Worm (Caenorhabditis elegans) whole organism, mixed stage, embryonic: ENCODE results near the gene F54F7.2.

Source experiments
- blmp-1 ChIP-seq: fragments of 150-350 bp; optimal IDR thresholded peaks from 2 replicates; lab custom pipeline; 2014; ENCODE audit warnings: missing biosample characterization, missing genetic modification characterization
- ces-1 ChIP-seq: fragments of 150-350 bp; optimal IDR thresholded peaks from 2 replicates; lab custom pipeline; 2014; ENCODE audit warnings: missing biosample characterization, missing genetic modification reagents, missing genetic modification characterization
- elt-3 ChIP-seq: fragments of 150-350 bp; optimal IDR thresholded peaks from 2 replicates; lab custom pipeline; 2014; ENCODE audit warnings: missing biosample characterization, missing genetic modification characterization
- ham-2 ChIP-seq: fragments of 200-800 bp; sonication (Bioruptor generic); optimal IDR thresholded peaks from 2 replicates; lab custom pipeline; 2018; ENCODE audit warnings: mild to moderate bottlenecking, missing genetic modification characterization, missing compliant biosample characterization
- lin-13 ChIP-seq: fragments of 150-350 bp; optimal IDR thresholded peaks from 2 replicates; lab custom pipeline; 2014; ENCODE audit warnings: missing biosample characterization, missing genetic modification characterization
- lsy-2 ChIP-seq: fragments of 150-350 bp; optimal IDR thresholded peaks from 2 replicates; lab custom pipeline; 2014; ENCODE audit warnings: missing biosample characterization, missing genetic modification characterization
- nhr-237 ChIP-seq: fragments of 150-350 bp; optimal IDR thresholded peaks from 2 replicates; lab custom pipeline; 2014; ENCODE audit warnings: missing biosample characterization, missing genetic modification characterization
- nhr-76 ChIP-seq: sonication (generic microtip); optimal IDR thresholded peaks from 2 replicates; lab custom pipeline; 2017; ENCODE audit warnings: missing biosample characterization, missing genetic modification characterization
- snpc-4 ChIP-seq: fragments of 150-350 bp; optimal IDR thresholded peaks from 2 replicates; lab custom pipeline; 2014; ENCODE audit warnings: missing biosample characterization, missing genetic modification characterization

DNA sequence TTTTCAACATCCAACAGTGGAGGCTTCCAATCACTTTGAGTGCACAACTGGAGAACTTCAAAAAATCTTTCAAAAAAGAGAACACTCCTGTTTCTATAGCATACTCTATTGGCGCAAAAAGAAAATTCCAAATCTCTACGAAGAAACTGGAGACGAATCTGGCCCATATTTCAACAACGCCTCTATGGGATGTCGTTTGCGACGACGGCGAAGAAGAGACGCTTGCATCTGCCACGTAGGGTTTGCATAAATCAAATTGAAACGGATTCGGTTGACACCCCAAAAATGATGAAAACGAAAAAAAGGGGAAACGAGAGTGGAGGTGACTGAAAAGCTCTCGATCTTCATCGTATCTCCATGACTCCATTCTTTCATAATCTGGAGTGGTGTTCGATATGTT lies 12.8 kb downstream of the F54F7.2 start:
- TF ChIP-seq elt-3 = no peak
- TF ChIP-seq lsy-2 (tag; lab: Kevin White, UChicago) = no peak
- TF ChIP-seq blmp-1 = no peak
- TF ChIP-seq lin-13 = no peak
- TF ChIP-seq snpc-4 (tag; lab: Kevin White, UChicago) = no peak
- no peak for TF ChIP-seq nhr-76
- no peak for TF ChIP-seq ces-1 (GFP tag; lab: Kevin White, UChicago)
- no peak for TF ChIP-seq ham-2
- no peak for TF ChIP-seq nhr-237 (tag; lab: Kevin White, UChicago)
